Worm (Caenorhabditis elegans): ENCODE measurements around the gene sri-72.
A peak's percentile ranks its signal among the peaks of the same experiment; 100 is the strongest.

sri-72 gene

DNA sequence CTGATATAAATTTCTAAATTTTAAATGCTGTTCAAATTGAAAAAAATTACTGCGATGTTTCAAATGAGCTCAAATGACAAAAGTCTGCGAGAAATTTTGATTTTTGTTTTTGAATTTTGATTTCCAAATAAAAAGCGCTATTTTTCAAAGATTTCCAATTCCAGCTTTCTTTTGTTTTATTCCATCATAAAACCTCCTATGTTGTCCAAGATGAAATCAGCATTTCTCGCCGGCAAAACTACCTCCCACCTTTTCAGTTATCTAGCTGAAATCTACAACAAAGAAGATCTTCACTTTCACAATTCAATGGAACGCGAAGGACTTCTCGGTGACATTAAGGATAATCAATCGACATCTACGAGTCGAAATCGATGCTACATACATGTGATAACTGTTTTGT is 11.0 kb upstream of the sri-72 start, which contains the start of gene K06H6.4:
Gene K06H6.4 (plus strand): TSS at position 301 of the 400 bp plus-strand sequence.
- TF ChIP-seq lin-15B (tag; optimal IDR thresholded peaks at IDR 0.05) (no peak), fos-1 (tag; optimal IDR thresholded peaks at IDR 0.05) (no peak), nhr-12 (tag; optimal IDR thresholded peaks at IDR 0.05) (no peak), sea-2 (GFP tag; optimal IDR thresholded peaks at IDR 0.05) (no peak), ceh-28 (tag; optimal IDR thresholded peaks at IDR 0.05) (no peak), nfya-1 (tag; optimal IDR thresholded peaks at IDR 0.05; ENCODE audit: insufficient read depth) (no peak), jun-1 (tag; optimal IDR thresholded peaks at IDR 0.05) (no peak), nhr-23 (tag; optimal IDR thresholded peaks at IDR 0.05) (no peak), nhr-67 (tag; optimal IDR thresholded peaks at IDR 0.05) (no peak), ztf-11 (tag; optimal IDR thresholded peaks at IDR 0.05) (no peak), pha-4 (tag; optimal IDR thresholded peaks at IDR 0.05) (no peak), ceh-82 (tag; optimal IDR thresholded peaks at IDR 0.05) (no peak), daf-12 (tag; optimal IDR thresholded peaks at IDR 0.05) (no peak), ceh-9 (tag; optimal IDR thresholded peaks at IDR 0.05) (no peak), ZK546.5 (tag; optimal IDR thresholded peaks at IDR 0.05) (no peak), fkh-2 (tag; optimal IDR thresholded peaks at IDR 0.05) (no peak), egl-5 (tag; optimal IDR thresholded peaks at IDR 0.05) (no peak), egl-27 (tag; optimal IDR thresholded peaks at IDR 0.05) (no peak), tbx-2 (tag; optimal IDR thresholded peaks at IDR 0.05) (no peak)

DNA sequence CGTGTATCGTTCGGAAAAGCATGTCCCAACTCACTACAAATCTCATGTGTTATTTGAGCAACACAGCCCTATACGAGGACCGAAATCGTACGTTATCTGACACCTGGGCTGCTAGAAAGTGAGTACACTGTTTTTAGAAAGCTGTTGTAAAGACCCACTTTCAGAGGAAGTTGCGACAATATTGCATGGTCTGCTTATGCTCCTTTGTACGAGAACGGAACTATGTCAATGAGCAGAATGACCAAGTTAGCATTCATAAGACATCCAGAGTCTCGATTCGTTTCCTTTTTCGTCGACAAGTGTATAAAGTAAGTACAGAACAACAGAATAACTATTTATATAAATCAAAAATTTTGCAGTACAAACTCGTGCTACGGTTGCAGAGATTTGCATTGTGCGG is 8.9 kb upstream of the sri-72 start:
- TF ChIP-seq R02D3.7 (tag; optimal IDR thresholded peaks at IDR 0.05) = no peak
- no peak for TF ChIP-seq ama-1 (optimal IDR thresholded peaks at IDR 0.05)

DNA sequence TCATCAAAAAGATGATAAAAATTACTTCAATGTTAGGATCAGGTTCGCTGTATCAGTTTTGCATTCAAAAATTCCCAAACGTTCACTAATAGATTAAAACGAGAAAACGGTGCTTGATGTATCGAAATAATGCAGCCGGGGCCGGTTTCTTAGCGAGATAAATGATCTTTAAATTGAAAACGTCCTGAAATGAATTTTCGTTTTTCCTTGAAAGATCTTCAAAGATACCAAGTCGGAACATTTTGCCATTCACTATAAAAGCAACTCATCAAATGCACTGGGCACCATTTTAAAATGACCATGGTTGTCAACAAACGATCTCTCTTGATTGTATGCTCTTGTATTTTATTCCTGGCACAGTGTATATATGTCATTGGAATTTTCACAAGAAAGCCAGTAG is 8.1 kb upstream of the sri-72 start, which contains the start of gene K06H6.5:
Gene K06H6.5 (plus strand): TSS at position 301 of the 400 bp plus-strand sequence.
- TF ChIP-seq unc-39 (tag; optimal IDR thresholded peaks at IDR 0.05) = no peak
- TF ChIP-seq aly-2 (tag; optimal IDR thresholded peaks at IDR 0.05) = no peak
- TF ChIP-seq ceh-28 (tag; optimal IDR thresholded peaks at IDR 0.05) = no peak

DNA sequence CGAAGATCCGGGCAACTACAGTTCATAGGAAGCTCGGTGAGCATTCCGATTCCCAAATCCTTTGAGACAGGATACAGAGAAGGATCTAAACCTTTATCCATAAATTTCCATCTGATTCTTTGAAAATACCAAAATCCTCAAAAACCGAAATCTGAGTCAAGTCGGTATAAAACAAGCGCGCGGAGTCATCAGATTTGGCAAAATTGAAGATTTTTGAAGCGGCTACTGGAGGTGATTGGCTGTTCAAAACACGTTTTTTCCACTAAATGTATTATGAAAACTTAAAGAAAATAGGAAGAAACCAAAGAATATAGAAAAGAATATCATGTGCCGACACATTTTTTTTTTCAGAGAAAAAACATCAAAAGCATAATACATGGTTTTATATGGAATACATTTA is 6.6 kb upstream of the sri-72 start, which contains the start of gene C14C6.13:
Gene C14C6.13 (minus strand): TSS at position 101 of the 400 bp plus-strand sequence.
- TF ChIP-seq eor-1 (tag; optimal IDR thresholded peaks at IDR 0.05) (no peak), ceh-82 (tag; optimal IDR thresholded peaks at IDR 0.05) (no peak), nhr-43 (tag; optimal IDR thresholded peaks at IDR 0.05; ENCODE audit: poor library complexity, severe bottlenecking) (no peak), fkh-10 (GFP tag; optimal IDR thresholded peaks at IDR 0.05) (no peak), nhr-25 (tag; optimal IDR thresholded peaks at IDR 0.05) (no peak), ZK546.5 (tag; optimal IDR thresholded peaks at IDR 0.05) (no peak), nhr-77 (tag; optimal IDR thresholded peaks at IDR 0.05) (no peak), elt-2 (tag; optimal IDR thresholded peaks at IDR 0.05) (no peak)

DNA sequence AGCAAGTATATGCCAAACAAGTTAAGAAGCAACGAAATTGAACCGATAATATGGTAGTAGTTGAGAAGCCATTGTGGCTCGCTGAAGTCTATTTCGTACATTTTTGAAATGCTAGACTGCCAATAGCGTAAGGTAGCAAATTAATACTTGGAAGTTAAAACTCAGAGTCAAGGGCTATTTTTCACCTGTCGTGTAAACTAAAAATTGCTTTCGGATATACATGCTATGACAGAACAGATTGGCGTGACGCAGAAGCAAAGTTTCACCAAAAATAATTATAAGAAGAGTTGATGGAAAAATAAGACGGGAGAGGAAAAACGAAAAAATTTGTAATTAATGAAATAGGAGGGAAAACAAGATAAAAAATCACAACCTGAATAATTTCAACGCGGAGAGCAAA is 2.0 kb downstream of the sri-72 start, which contains the start of gene sri-73:
Gene sri-73 (minus strand): TSS at position 101 of the 400 bp plus-strand sequence.
- TF ChIP-seq ceh-16 (tag; optimal IDR thresholded peaks at IDR 0.05) = no peak
- no peak for TF ChIP-seq ceh-28 (tag; optimal IDR thresholded peaks at IDR 0.05)
- no peak for TF ChIP-seq jun-1 (tag; optimal IDR thresholded peaks at IDR 0.05)
- TF ChIP-seq mml-1 (tag; optimal IDR thresholded peaks at IDR 0.05) = no peak
- no peak for TF ChIP-seq lin-39 (tag; optimal IDR thresholded peaks at IDR 0.05)
- no peak for TF ChIP-seq egl-27 (tag; optimal IDR thresholded peaks at IDR 0.05)
- TF ChIP-seq nhr-11 (tag; optimal IDR thresholded peaks at IDR 0.05) = no peak
- TF ChIP-seq fos-1 (tag; optimal IDR thresholded peaks at IDR 0.05) = no peak
- TF ChIP-seq eor-1 (tag; optimal IDR thresholded peaks at IDR 0.05) = no peak
- TF ChIP-seq nhr-12 (tag; optimal IDR thresholded peaks at IDR 0.05) = no peak
- TF ChIP-seq nhr-77 (tag; optimal IDR thresholded peaks at IDR 0.05) = no peak
- no peak for TF ChIP-seq ceh-9 (tag; optimal IDR thresholded peaks at IDR 0.05)
- TF ChIP-seq unc-62 (GFP tag; optimal IDR thresholded peaks at IDR 0.05) = no peak

DNA sequence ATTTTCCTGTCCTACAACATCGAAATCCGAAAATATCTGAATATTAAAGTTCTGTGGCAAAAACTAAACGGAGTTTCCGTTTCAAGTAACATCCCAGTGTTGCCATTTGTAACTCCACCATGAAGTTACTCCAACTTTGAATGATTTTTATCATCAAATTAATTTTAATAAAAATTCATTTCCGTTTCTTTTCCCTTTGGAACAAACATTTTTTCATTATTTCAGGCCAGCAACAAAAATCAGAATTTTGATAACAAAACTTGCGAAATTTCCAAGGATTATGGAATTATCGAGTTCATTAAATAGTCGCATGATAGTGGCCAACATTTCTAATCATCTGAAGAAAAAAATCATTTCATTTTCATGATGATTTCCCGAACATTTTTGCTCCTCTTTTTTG is 5.2 kb downstream of the sri-72 start, which contains the start of gene C14C6.2:
Gene C14C6.2 (plus strand): TSS at position 301 of the 400 bp plus-strand sequence.
- TF ChIP-seq mdl-1 (tag; optimal IDR thresholded peaks at IDR 0.05) (no peak), lin-15B (tag; optimal IDR thresholded peaks at IDR 0.05) (no peak), eor-1 (tag; optimal IDR thresholded peaks at IDR 0.05) (no peak), elt-2 (tag; optimal IDR thresholded peaks at IDR 0.05) (peak; percentile 9), egl-27 (tag; optimal IDR thresholded peaks at IDR 0.05) (no peak), zag-1 (tag; optimal IDR thresholded peaks at IDR 0.05) (no peak)
